Worm (Caenorhabditis elegans): ENCODE data around the gene atad-3.

DNA sequence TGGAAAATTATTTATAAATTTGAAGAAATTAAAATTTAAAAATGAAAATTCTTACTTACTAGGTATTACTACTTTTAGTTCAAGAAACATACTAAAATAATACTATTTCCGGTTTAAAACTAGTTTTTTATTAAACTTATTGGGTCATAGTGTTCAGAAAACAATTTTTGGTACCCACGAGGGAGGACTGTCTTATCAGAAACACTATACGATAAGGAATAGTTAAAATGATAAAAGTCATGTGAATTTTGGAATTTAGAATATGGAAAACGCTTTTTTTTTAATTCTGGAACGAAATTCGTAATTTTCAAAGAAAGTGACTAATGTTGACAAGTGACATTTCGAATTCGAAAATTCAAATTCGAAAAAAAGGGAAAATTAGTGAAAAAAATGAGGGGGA lies 32.9 kb downstream of the atad-3 start:
- TF ChIP-seq lsy-27 (tag; optimal IDR thresholded peaks at IDR 0.05; ENCODE audit: borderline replicate concordance, insufficient read depth) (no peak), Y95B8A.8 (GFP tag; IDR thresholded peaks at IDR 0.05) (no peak), snpc-4 (GFP tag; optimal IDR thresholded peaks at IDR 0.05) (no peak), snpc-4 (tag; optimal IDR thresholded peaks at IDR 0.05) (no peak), pha-4 (tag; optimal IDR thresholded peaks at IDR 0.05) (no peak)

All from whole organism, young adult.